Worm (Caenorhabditis elegans): ENCODE data around the gene ceh-74.

DNA sequence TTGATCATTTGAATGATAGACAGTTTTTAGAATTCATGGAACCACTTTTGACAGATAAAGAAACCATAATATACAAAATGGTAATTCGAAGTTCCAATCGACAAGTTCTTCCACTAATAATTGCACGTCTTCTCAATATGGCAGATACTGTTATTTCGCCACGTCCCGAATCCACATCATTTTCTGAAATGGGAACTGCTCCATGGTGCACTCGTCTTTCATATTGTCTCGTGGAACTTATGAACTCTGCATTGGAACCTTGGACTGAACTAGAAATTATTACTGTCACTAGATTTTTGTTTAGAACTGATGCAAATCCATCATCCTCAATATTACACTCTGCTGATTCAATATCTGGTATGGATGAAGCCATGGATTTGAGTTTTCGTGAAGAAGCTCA, 9.2 kb downstream of the ceh-74 start:
- TF ChIP-seq mbf-1 (tag; optimal IDR thresholded peaks at IDR 0.05) (no peak), nhr-237 (tag; optimal IDR thresholded peaks at IDR 0.05) (no peak), ZK546.5 (tag; optimal IDR thresholded peaks at IDR 0.05) (no peak), R02D3.7 (tag; optimal IDR thresholded peaks at IDR 0.05) (no peak), ama-1 (optimal IDR thresholded peaks at IDR 0.05) (no peak), nhr-11 (tag; optimal IDR thresholded peaks at IDR 0.05) (no peak), elt-1 (tag; optimal IDR thresholded peaks at IDR 0.05) (no peak), aly-2 (tag; optimal IDR thresholded peaks at IDR 0.05) (no peak), nhr-25 (tag; optimal IDR thresholded peaks at IDR 0.05) (no peak)
